Fruit fly (Drosophila melanogaster) whole organism, wandering third instar larva: ENCODE data around the gene CG32638.

Experiments
- Abd-B ChIP-seq: fragments of >200 bp; optimal IDR thresholded peaks from 2 replicates; lab custom pipeline; 2017; ENCODE audit warnings: missing biosample characterization, missing genetic modification characterization
- CG32264 ChIP-seq: fragments of 200-800 bp; sonication (Bioruptor generic); optimal IDR thresholded peaks from 2 replicates; lab custom pipeline; 2016; ENCODE audit warnings: missing biosample characterization, missing genetic modification characterization
- CG9705 ChIP-seq: fragments of 200-800 bp; sonication (Bioruptor generic); optimal IDR thresholded peaks from 2 replicates; lab custom pipeline; 2018; ENCODE audit warnings: missing biosample characterization, mild to moderate bottlenecking, missing genetic modification characterization
- CrebA ChIP-seq: fragments of 200-800 bp; sonication (Bioruptor generic); optimal IDR thresholded peaks from 2 replicates; lab custom pipeline; 2016; ENCODE audit warnings: missing biosample characterization, mild to moderate bottlenecking, missing genetic modification characterization, borderline replicate concordance
- Dfd ChIP-seq: fragments of >200 bp; optimal IDR thresholded peaks from 2 replicates; lab custom pipeline; 2017; ENCODE audit warnings: missing biosample characterization, missing genetic modification characterization
- Dif ChIP-seq: fragments of 200-275, 200-300 bp; sonication (Bioruptor generic); optimal IDR thresholded peaks from 2 replicates; lab custom pipeline; 2018; ENCODE audit warnings: missing biosample characterization, missing genetic modification characterization; ENCODE audit not compliant: partially characterized antibody
- GATAd ChIP-seq: sonication (Bioruptor generic); optimal IDR thresholded peaks from 2 replicates; lab custom pipeline; 2016; ENCODE audit warnings: missing biosample characterization, missing genetic modification characterization
- HLH106 ChIP-seq: fragments of 200-800 bp; optimal IDR thresholded peaks from 3 replicates; lab custom pipeline; 2019; ENCODE audit warnings: missing biosample characterization, mild to moderate bottlenecking, missing genetic modification characterization, moderate library complexity
- Hnf4 ChIP-seq: fragments of 200-800 bp; sonication (Bioruptor generic); optimal IDR thresholded peaks from 2 replicates; lab custom pipeline; 2016; ENCODE audit warnings: missing biosample characterization, mild to moderate bottlenecking, missing genetic modification characterization
- Hr78 ChIP-seq: fragments of >200 bp; optimal IDR thresholded peaks from 2 replicates; lab custom pipeline; 2017; ENCODE audit warnings: missing biosample characterization, missing genetic modification characterization
- Hr83 ChIP-seq: fragments of 200-300 bp; sonication (Bioruptor generic); optimal IDR thresholded peaks from 2 replicates; lab custom pipeline; 2016; ENCODE audit warnings: missing biosample characterization, mild to moderate bottlenecking, missing genetic modification characterization, moderate library complexity; ENCODE audit not compliant: poor library complexity, severe bottlenecking
- Jra ChIP-seq: sonication (Bioruptor generic); optimal IDR thresholded peaks from 2 replicates; lab custom pipeline; 2016; ENCODE audit warnings: missing biosample characterization, missing genetic modification characterization
- Mio ChIP-seq: sonication (Bioruptor generic); optimal IDR thresholded peaks from 2 replicates; lab custom pipeline; 2016; ENCODE audit warnings: missing biosample characterization, missing genetic modification characterization
- Myc ChIP-seq: fragments of >200 bp; optimal IDR thresholded peaks from 2 replicates; lab custom pipeline; 2017
- N ChIP-seq: fragments of >200 bp; optimal IDR thresholded peaks from 2 replicates; lab custom pipeline; 2018; ENCODE audit warnings: missing biosample characterization, missing external identifiers, missing genetic modification characterization
- OdsH ChIP-seq: fragments of 200-800 bp; sonication (Bioruptor generic); optimal IDR thresholded peaks from 2 replicates; lab custom pipeline; 2016; ENCODE audit warnings: missing biosample characterization, mild to moderate bottlenecking, missing genetic modification characterization
- Rel ChIP-seq, 2 experiments: fragments of 200-800 bp; sonication (Bioruptor generic) in 1 of 2; optimal IDR thresholded peaks; 2 replicates in 1 of 2; 3 replicates in 1 of 2; lab custom pipeline; 2016 to 2019; ENCODE audit warnings: mild to moderate bottlenecking in 2 of 2, missing biosample characterization in 2 of 2, missing genetic modification characterization in 2 of 2, moderate library complexity in 1 of 2
- Sp1 ChIP-seq: fragments of 200-800 bp; sonication (Bioruptor generic); optimal IDR thresholded peaks from 3 replicates; lab custom pipeline; 2019; ENCODE audit warnings: missing biosample characterization, mild to moderate bottlenecking, missing genetic modification characterization, moderate library complexity
- Vsx2 ChIP-seq: fragments of 200-300, 225-300 bp; sonication (Bioruptor generic); optimal IDR thresholded peaks from 2 replicates; lab custom pipeline; 2018; ENCODE audit warnings: missing biosample characterization, missing genetic modification characterization; ENCODE audit not compliant: partially characterized antibody
- br ChIP-seq: fragments of 200-800 bp; sonication (Bioruptor generic); optimal IDR thresholded peaks from 2 replicates; lab custom pipeline; 2016; ENCODE audit warnings: missing biosample characterization, missing genetic modification characterization
- brk ChIP-seq: fragments of 200-800 bp; sonication (Bioruptor generic); optimal IDR thresholded peaks from 2 replicates; lab custom pipeline; 2016; ENCODE audit warnings: missing biosample characterization, mild to moderate bottlenecking, missing genetic modification characterization
- dl ChIP-seq, 2 experiments: fragments of 175-275, 200-275 bp in 1 of 2; fragments of 200-275 bp in 1 of 2; sonication (Bioruptor generic); optimal IDR thresholded peaks; lab custom pipeline; 2018; ENCODE audit warnings: mild to moderate bottlenecking in 2 of 2, missing biosample characterization in 2 of 2, missing genetic modification characterization in 2 of 2, moderate library complexity in 2 of 2; ENCODE audit not compliant: partially characterized antibody in 2 of 2, insufficient read depth in 1 of 2
- dmrt93B ChIP-seq: fragments of 200-800 bp; sonication (Bioruptor generic); optimal IDR thresholded peaks from 2 replicates; lab custom pipeline; 2018; ENCODE audit warnings: missing biosample characterization, mild to moderate bottlenecking, missing genetic modification characterization
- dsf ChIP-seq: sonication (Bioruptor generic); optimal IDR thresholded peaks from 2 replicates; lab custom pipeline; 2016; ENCODE audit warnings: missing biosample characterization, missing genetic modification characterization, borderline replicate concordance
- ey ChIP-seq: fragments of 200-800 bp; sonication (Bioruptor generic); optimal IDR thresholded peaks from 2 replicates; lab custom pipeline; 2016; ENCODE audit warnings: missing biosample characterization, missing genetic modification characterization
- foxo ChIP-seq, 2 experiments: fragments of 200-800 bp; sonication (Bioruptor generic); optimal IDR thresholded peaks; 2 replicates in 1 of 2; 3 replicates in 1 of 2; lab custom pipeline; 2016 to 2017; ENCODE audit warnings: missing biosample characterization in 2 of 2, missing genetic modification characterization in 2 of 2
- fru ChIP-seq: fragments of 200-800 bp; sonication (Bioruptor generic); optimal IDR thresholded peaks from 3 replicates; lab custom pipeline; 2016; ENCODE audit warnings: missing biosample characterization, mild to moderate bottlenecking, missing genetic modification characterization
- h ChIP-seq: fragments of 200-800 bp; sonication (Bioruptor generic); optimal IDR thresholded peaks from 3 replicates; lab custom pipeline; 2016; ENCODE audit warnings: missing biosample characterization, mild to moderate bottlenecking, missing genetic modification characterization
- jim ChIP-seq: fragments of 175-275, 200-325 bp; sonication (Bioruptor generic); optimal IDR thresholded peaks from 2 replicates; lab custom pipeline; 2016; ENCODE audit warnings: missing biosample characterization, mild to moderate bottlenecking, missing genetic modification characterization
- lola ChIP-seq: fragments of >200 bp; optimal IDR thresholded peaks from 2 replicates; lab custom pipeline; 2017; ENCODE audit warnings: missing biosample characterization, missing genetic modification characterization
- pan ChIP-seq: fragments of >200 bp; optimal IDR thresholded peaks from 2 replicates; lab custom pipeline; 2017
- psq ChIP-seq: fragments of 200-800 bp; sonication (Bioruptor generic); optimal IDR thresholded peaks from 3 replicates; lab custom pipeline; 2017; ENCODE audit warnings: missing biosample characterization, mild to moderate bottlenecking, missing genetic modification characterization, moderate library complexity
- rgr ChIP-seq: fragments of 200-800 bp; sonication (Bioruptor generic); optimal IDR thresholded peaks from 3 replicates; lab custom pipeline; 2016; ENCODE audit warnings: missing biosample characterization, mild to moderate bottlenecking, missing genetic modification characterization
- sage ChIP-seq: fragments of 200-800 bp; sonication (Bioruptor generic); optimal IDR thresholded peaks from 2 replicates; lab custom pipeline; 2016; ENCODE audit warnings: missing biosample characterization, mild to moderate bottlenecking, missing genetic modification characterization
- sv ChIP-seq: fragments of 200-800 bp; sonication (Bioruptor generic); optimal IDR thresholded peaks from 3 replicates; lab custom pipeline; 2016; ENCODE audit warnings: missing biosample characterization, missing genetic modification characterization
- tai ChIP-seq: sonication (Bioruptor generic); optimal IDR thresholded peaks from 2 replicates; lab custom pipeline; 2016; ENCODE audit warnings: missing biosample characterization, missing genetic modification characterization
- usp ChIP-seq: fragments of >200 bp; optimal IDR thresholded peaks from 2 replicates; lab custom pipeline; 2017; ENCODE audit warnings: missing biosample characterization, missing genetic modification characterization
- woc ChIP-seq: sonication (Bioruptor generic); optimal IDR thresholded peaks from 2 replicates; lab custom pipeline; 2016; ENCODE audit warnings: missing biosample characterization, mild to moderate bottlenecking, missing genetic modification characterization

The CG32638 gene

dm6 chrX:13149083-13149482 is 20.5 kb upstream of the CG32638 start:
- TF ChIP-seq Abd-B (GFP tag; lab: Kevin White, UChicago) = no peak
- TF ChIP-seq sv (GFP tag; lab: Kevin White, UChicago) = no peak

dm6 chrX:13145858-13146257 is 17.3 kb upstream of the CG32638 start:
- TF ChIP-seq foxo (GFP tag; optimal IDR thresholded peaks at IDR 0.05; lab: Kevin White, UChicago) (no peak), sage (GFP tag; lab: Kevin White, UChicago) (no peak), h (GFP tag; lab: Kevin White, UChicago) (no peak), psq (GFP tag; lab: Kevin White, UChicago) (no peak), Hr83 (no peak)

dm6 chrX:13143100-13143499 is 14.5 kb upstream of the CG32638 start:
- no peak for TF ChIP-seq jim
- TF ChIP-seq Vsx2 (GFP tag; lab: Kevin White, UChicago) = no peak
- peak; percentile 24 for TF ChIP-seq ey (GFP tag; lab: Kevin White, UChicago)
- TF ChIP-seq Jra (GFP tag; lab: Kevin White, UChicago) = no peak
- no peak for TF ChIP-seq CG9705 (GFP tag; lab: Kevin White, UChicago)
- TF ChIP-seq Hnf4 (GFP tag; lab: Kevin White, UChicago) = peak; percentile 18
- TF ChIP-seq OdsH (GFP tag; lab: Kevin White, UChicago) = peak; percentile 27
- TF ChIP-seq Rel (GFP tag; optimal IDR thresholded peaks at IDR 0.05; lab: Kevin White, UChicago) = no peak
- TF ChIP-seq Rel (tag; optimal IDR thresholded peaks at IDR 0.05; lab: Kevin White, UChicago) = no peak
- TF ChIP-seq Abd-B (GFP tag; lab: Kevin White, UChicago) = no peak
- TF ChIP-seq CG32264 = no peak
- TF ChIP-seq sv (GFP tag; lab: Kevin White, UChicago) = no peak
- TF ChIP-seq N (GFP tag; lab: Kevin White, UChicago) = no peak
- TF ChIP-seq Myc (lab: Kevin White, UChicago) = no peak
- no peak for TF ChIP-seq usp (GFP tag; lab: Kevin White, UChicago)
- TF ChIP-seq dsf (GFP tag; lab: Kevin White, UChicago) = no peak
- no peak for TF ChIP-seq GATAd (GFP tag; lab: Kevin White, UChicago)
- TF ChIP-seq fru (GFP tag; lab: Kevin White, UChicago) = peak; percentile 46
- peak; percentile 52 for TF ChIP-seq HLH106 (tag; lab: Kevin White, UChicago)
- no peak for TF ChIP-seq dl (GFP tag; optimal IDR thresholded peaks at IDR 0.05; lab: Kevin White, UChicago; ENCODE audit: insufficient read depth in 1 of 2, partially characterized antibody in 2 of 2)
- TF ChIP-seq woc (GFP tag; lab: Kevin White, UChicago) = no peak
- no peak for TF ChIP-seq sage (GFP tag; lab: Kevin White, UChicago)
- no peak for TF ChIP-seq CrebA (GFP tag; lab: Kevin White, UChicago)
- TF ChIP-seq psq (GFP tag; lab: Kevin White, UChicago) = peak; percentile 18
- no peak for TF ChIP-seq Hr78 (GFP tag; lab: Kevin White, UChicago)
- TF ChIP-seq tai (GFP tag; lab: Kevin White, UChicago) = no peak
- no peak for TF ChIP-seq Mio (GFP tag; lab: Kevin White, UChicago)
- no peak for TF ChIP-seq Dif
- TF ChIP-seq Hr83 = no peak
- peak; percentile 53 for TF ChIP-seq h (GFP tag; lab: Kevin White, UChicago)
- TF ChIP-seq pan (lab: Kevin White, UChicago) = no peak
- TF ChIP-seq foxo (GFP tag; optimal IDR thresholded peaks at IDR 0.05; lab: Kevin White, UChicago) = peak in 1 of 2 experiments; percentile 50
- peak; percentile 6 for TF ChIP-seq br (GFP tag; lab: Kevin White, UChicago)
- no peak for TF ChIP-seq dmrt93B (GFP tag; lab: Kevin White, UChicago)
- no peak for TF ChIP-seq lola (GFP tag; lab: Kevin White, UChicago)
- no peak for TF ChIP-seq brk (GFP tag; lab: Kevin White, UChicago)
- TF ChIP-seq Dfd (GFP tag; lab: Kevin White, UChicago) = no peak
- TF ChIP-seq rgr = peak; percentile 44
- peak; percentile 58 for TF ChIP-seq Sp1 (GFP tag; lab: Kevin White, UChicago)
